Worm (Caenorhabditis elegans) whole organism, L2 larva: ENCODE data around the gene ZC250.4.

ENCODE experiments used
- C34F6.9 ChIP-seq: fragments of 150-350 bp; optimal IDR thresholded peaks from 2 replicates; lab custom pipeline; 2014; ENCODE audit warnings: missing biosample characterization, missing genetic modification characterization
- F13H6.1 ChIP-seq: sonication (generic microtip); optimal IDR thresholded peaks from 2 replicates; lab custom pipeline; 2016; ENCODE audit warnings: missing genetic modification characterization, missing compliant biosample characterization
- Y55F3AM.14 ChIP-seq: fragments of 200-800 bp; sonication (Bioruptor generic); optimal IDR thresholded peaks from 2 replicates; lab custom pipeline; 2018; ENCODE audit warnings: mild to moderate bottlenecking, missing genetic modification characterization, missing compliant biosample characterization
- alr-1 ChIP-seq: fragments of 150-350 bp; optimal IDR thresholded peaks from 2 replicates; lab custom pipeline; 2014; ENCODE audit warnings: missing biosample characterization, missing genetic modification characterization
- ama-1 ChIP-seq: fragments of 150-350 bp; optimal IDR thresholded peaks from 2 replicates; lab custom pipeline; 2018; ENCODE audit warnings: inconsistent platforms
- blmp-1 ChIP-seq: sonication (generic microtip); optimal IDR thresholded peaks from 2 replicates; lab custom pipeline; 2017; ENCODE audit warnings: missing genetic modification characterization, mild to moderate bottlenecking, missing compliant biosample characterization, antibody characterized with exemption, moderate library complexity; ENCODE audit not compliant: insufficient read depth
- ceh-16 ChIP-seq: fragments of 150-350 bp; optimal IDR thresholded peaks from 2 replicates; lab custom pipeline; 2014; ENCODE audit warnings: missing biosample characterization, missing genetic modification characterization
- ceh-82 ChIP-seq: fragments of 150-350 bp; optimal IDR thresholded peaks from 2 replicates; lab custom pipeline; 2014; ENCODE audit warnings: missing biosample characterization, missing genetic modification characterization
- crh-2 ChIP-seq: sonication (generic microtip); optimal IDR thresholded peaks from 2 replicates; lab custom pipeline; 2017; ENCODE audit warnings: missing biosample characterization, missing genetic modification characterization
- dmd-4 ChIP-seq: sonication (generic microtip); optimal IDR thresholded peaks from 2 replicates; lab custom pipeline; 2017; ENCODE audit warnings: missing biosample characterization, missing genetic modification characterization
- egl-27 ChIP-seq: sonication (generic microtip); optimal IDR thresholded peaks from 3 replicates; lab custom pipeline; 2017; ENCODE audit warnings: missing biosample characterization, missing genetic modification reagents, missing genetic modification characterization
- elt-3 ChIP-seq: sonication (generic microtip); optimal IDR thresholded peaks from 2 replicates; lab custom pipeline; 2017; ENCODE audit warnings: missing biosample characterization, missing genetic modification characterization
- fos-1 ChIP-seq: fragments of 150-350 bp; optimal IDR thresholded peaks from 2 replicates; lab custom pipeline; 2014; ENCODE audit warnings: missing biosample characterization, missing genetic modification characterization
- gmeb-1 ChIP-seq: fragments of 150-350 bp; optimal IDR thresholded peaks from 2 replicates; lab custom pipeline; 2014; ENCODE audit warnings: missing biosample characterization, missing genetic modification characterization
- lin-11 ChIP-seq: fragments of 150-350 bp; sonication (generic microtip); optimal IDR thresholded peaks from 2 replicates; lab custom pipeline; 2014; ENCODE audit warnings: missing biosample characterization, missing genetic modification characterization, inconsistent platforms, mixed read lengths
- lin-13 ChIP-seq: fragments of 150-350 bp; optimal IDR thresholded peaks from 2 replicates; lab custom pipeline; 2014; ENCODE audit warnings: missing biosample characterization, missing genetic modification reagents, missing genetic modification characterization
- lin-39 ChIP-seq: fragments of 150-350 bp; optimal IDR thresholded peaks from 2 replicates; lab custom pipeline; 2014; ENCODE audit warnings: missing biosample characterization, missing genetic modification reagents, missing genetic modification characterization
- mab-5 ChIP-seq: fragments of 150-350 bp; optimal IDR thresholded peaks from 2 replicates; lab custom pipeline; 2014; ENCODE audit warnings: missing biosample characterization, missing genetic modification characterization
- nhr-10 ChIP-seq: sonication (generic microtip); optimal IDR thresholded peaks from 2 replicates; lab custom pipeline; 2017; ENCODE audit warnings: missing biosample characterization, missing genetic modification characterization
- nhr-11 ChIP-seq: fragments of 150-350 bp; optimal IDR thresholded peaks from 2 replicates; lab custom pipeline; 2014; ENCODE audit warnings: missing biosample characterization, missing genetic modification characterization
- nhr-12 ChIP-seq: fragments of 150-350 bp; optimal IDR thresholded peaks from 2 replicates; lab custom pipeline; 2014; ENCODE audit warnings: missing biosample characterization, missing genetic modification characterization
- nhr-129 ChIP-seq: fragments of 150-350 bp; optimal IDR thresholded peaks from 2 replicates; lab custom pipeline; 2014; ENCODE audit warnings: missing biosample characterization, missing genetic modification characterization
- nhr-21 ChIP-seq: fragments of 150-350 bp; optimal IDR thresholded peaks from 2 replicates; lab custom pipeline; 2014; ENCODE audit warnings: missing biosample characterization, missing genetic modification characterization
- nhr-23 ChIP-seq: fragments of 150-350 bp; optimal IDR thresholded peaks from 2 replicates; lab custom pipeline; 2014; ENCODE audit warnings: missing biosample characterization, missing genetic modification reagents, missing genetic modification characterization
- nhr-237 ChIP-seq: fragments of 150-350 bp; optimal IDR thresholded peaks from 2 replicates; lab custom pipeline; 2014; ENCODE audit warnings: missing biosample characterization, missing genetic modification characterization
- nhr-25 ChIP-seq: fragments of 150-350 bp; sonication (generic microtip); optimal IDR thresholded peaks from 3 replicates; lab custom pipeline; 2014; ENCODE audit warnings: missing biosample characterization, missing genetic modification characterization
- nhr-77 ChIP-seq: fragments of 150-350 bp; optimal IDR thresholded peaks from 2 replicates; lab custom pipeline; 2014; ENCODE audit warnings: missing biosample characterization, missing genetic modification characterization
- peb-1 ChIP-seq: fragments of 150-350 bp; optimal IDR thresholded peaks from 2 replicates; lab custom pipeline; 2014; ENCODE audit warnings: missing biosample characterization, missing genetic modification characterization
- sem-4 ChIP-seq: fragments of 150-350 bp; optimal IDR thresholded peaks from 2 replicates; lab custom pipeline; 2014; ENCODE audit warnings: missing biosample characterization, missing genetic modification reagents, missing genetic modification characterization
- skn-1 ChIP-seq: sonication (generic microtip); optimal IDR thresholded peaks from 2 replicates; lab custom pipeline; 2017; ENCODE audit warnings: missing biosample characterization, missing genetic modification characterization
- sma-3 ChIP-seq: sonication (generic microtip); optimal IDR thresholded peaks from 2 replicates; lab custom pipeline; 2016; ENCODE audit warnings: missing genetic modification reagents, missing genetic modification characterization, missing compliant biosample characterization
- sma-9 ChIP-seq, 2 experiments: fragments of 150-350 bp in 1 of 2; sonication (generic microtip) in 1 of 2; optimal IDR thresholded peaks; 2 replicates each; lab custom pipeline; 2014 to 2016; ENCODE audit warnings: missing genetic modification characterization in 2 of 2, mild to moderate bottlenecking in 1 of 2, missing biosample characterization in 1 of 2, missing compliant biosample characterization in 1 of 2, missing genetic modification reagents in 1 of 2, moderate library complexity in 1 of 2
- snpc-4 ChIP-seq: fragments of 150-350 bp; optimal IDR thresholded peaks from 2 replicates; lab custom pipeline; 2014; ENCODE audit warnings: missing biosample characterization, missing genetic modification characterization
- unc-39 ChIP-seq: fragments of 150-350 bp; optimal IDR thresholded peaks from 2 replicates; lab custom pipeline; 2014; ENCODE audit warnings: missing biosample characterization, missing genetic modification characterization
- unc-55 ChIP-seq: fragments of 150-350 bp; sonication (generic microtip); optimal IDR thresholded peaks from 3 replicates; lab custom pipeline; 2014; ENCODE audit warnings: missing biosample characterization, missing genetic modification reagents, missing genetic modification characterization
- unc-62 ChIP-seq: fragments of 150-350 bp; optimal IDR thresholded peaks from 2 replicates; lab custom pipeline; 2014; ENCODE audit warnings: missing biosample characterization, missing genetic modification reagents, missing genetic modification characterization
- zag-1 ChIP-seq: fragments of 150-350 bp; optimal IDR thresholded peaks from 2 replicates; lab custom pipeline; 2014; ENCODE audit warnings: missing biosample characterization, missing genetic modification characterization
- ztf-1 ChIP-seq: fragments of 200-800 bp; sonication (Bioruptor generic); conservative IDR thresholded peaks from 2 replicates; pipeline ENCODE4 v1.3.6; 2022; ENCODE audit warnings: missing genetic modification characterization, missing compliant biosample characterization
- ztf-11 ChIP-seq: sonication (generic microtip); optimal IDR thresholded peaks from 2 replicates; lab custom pipeline; 2017; ENCODE audit warnings: missing biosample characterization, missing genetic modification characterization
- ztf-4 ChIP-seq: fragments of 150-350 bp; optimal IDR thresholded peaks from 2 replicates; lab custom pipeline; 2014; ENCODE audit warnings: missing biosample characterization, missing genetic modification characterization

ZC250.4 gene

ce11 chrV:5835979-5836615 is 23.2 kb upstream of the ZC250.4 start:
- TF ChIP-seq peb-1 (no peak), nhr-21 (tag; lab: Kevin White, UChicago) (no peak), zag-1 (no peak), fos-1 (tag; lab: Kevin White, UChicago) (no peak), ztf-1 (GFP tag; lab: Robert Waterston, UW) (no peak), blmp-1 (tag; lab: Kevin White, UChicago) (no peak), skn-1 (tag; lab: Kevin White, UChicago) (no peak), C34F6.9 (no peak), nhr-25 (tag; lab: Kevin White, UChicago) (no peak), nhr-237 (tag; lab: Kevin White, UChicago) (no peak)

ce11 chrV:5835397-5835796 is 22.5 kb upstream of the ZC250.4 start:
- TF ChIP-seq lin-13 (GFP tag; lab: Kevin White, UChicago) = no peak
- no peak for TF ChIP-seq dmd-4 (tag; lab: Kevin White, UChicago)
- TF ChIP-seq gmeb-1 (tag; lab: Kevin White, UChicago) = no peak
- no peak for TF ChIP-seq unc-55 (GFP tag; lab: Kevin White, UChicago)
- no peak for TF ChIP-seq elt-3 (tag; lab: Kevin White, UChicago)
- TF ChIP-seq alr-1 = no peak
- TF ChIP-seq nhr-237 (tag; lab: Kevin White, UChicago) = no peak
- TF ChIP-seq mab-5 = no peak
- TF ChIP-seq sem-4 = no peak
- TF ChIP-seq ztf-4 (tag; lab: Kevin White, UChicago) = no peak

DNA sequence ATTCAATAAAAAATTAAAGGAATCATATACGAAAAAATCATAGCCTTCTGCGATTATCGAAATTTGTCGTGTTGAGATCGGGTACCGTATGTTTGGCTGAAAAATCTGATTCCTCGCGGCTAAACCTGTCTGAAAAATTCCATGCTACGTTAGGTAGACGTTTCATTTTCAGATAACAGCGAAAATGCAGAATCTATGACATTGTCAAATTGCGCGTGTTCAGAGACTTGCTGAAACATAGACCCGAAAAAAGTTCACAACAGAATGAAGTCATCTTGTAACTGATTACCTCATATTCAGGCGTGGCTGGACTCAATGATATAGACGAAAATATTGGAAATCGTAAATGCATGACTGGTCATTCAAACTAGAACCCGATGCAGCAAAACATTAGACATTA is 20.6 kb upstream of the ZC250.4 start, which contains the start of gene srh-76:
Gene srh-76 (plus strand): TSS at position 301 of the 400 bp plus-strand sequence.
- TF ChIP-seq nhr-12 (tag; lab: Kevin White, UChicago) (no peak), ceh-82 (tag; lab: Kevin White, UChicago) (no peak), snpc-4 (tag; lab: Kevin White, UChicago) (no peak), ceh-16 (tag; lab: Kevin White, UChicago) (no peak), F13H6.1 (no peak), nhr-23 (tag; lab: Kevin White, UChicago) (no peak), nhr-21 (tag; lab: Kevin White, UChicago) (no peak)
- TF ChIP-seq, all 48 proteins: peak for 0

DNA sequence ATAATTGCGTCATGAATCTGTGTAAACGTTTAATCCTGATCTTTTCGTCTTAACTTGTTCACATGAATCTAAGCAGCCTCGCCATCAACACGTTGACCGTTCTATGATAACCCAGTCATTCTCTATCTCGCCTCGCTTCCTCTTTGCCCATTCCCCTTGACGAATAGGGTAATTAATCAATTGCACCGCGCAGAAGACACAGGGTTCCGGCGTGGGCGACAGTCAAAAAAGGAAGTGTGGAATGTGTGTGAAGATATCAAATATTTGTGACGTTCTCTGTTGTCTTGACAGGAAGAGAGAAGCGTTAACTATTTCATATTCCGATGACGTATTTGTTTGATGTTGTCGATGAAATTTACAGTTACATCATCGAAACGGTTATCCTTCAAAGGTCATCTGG is 19.9 kb upstream of the ZC250.4 start:
- TF ChIP-seq peb-1 (no peak), nhr-129 (tag; lab: Kevin White, UChicago) (peak; percentile 33), lin-11 (no peak), fos-1 (tag; lab: Kevin White, UChicago) (peak; percentile 12), nhr-77 (tag; lab: Kevin White, UChicago) (no peak), sem-4 (peak; percentile 8), mab-5 (peak; percentile 47), ztf-1 (GFP tag; lab: Robert Waterston, UW) (no peak), unc-62 (GFP tag; lab: Kevin White, UChicago) (no peak), ztf-11 (tag; lab: Kevin White, UChicago) (no peak), sma-3 (peak; percentile 89), blmp-1 (tag; lab: Kevin White, UChicago) (peak; percentile 70), ama-1 (lab: Kevin White, UChicago) (no peak), nhr-21 (tag; lab: Kevin White, UChicago) (peak; percentile 94), lin-39 (no peak), egl-27 (tag; lab: Kevin White, UChicago) (peak; percentile 50), lin-13 (GFP tag; lab: Kevin White, UChicago) (no peak), nhr-237 (tag; lab: Kevin White, UChicago) (no peak), skn-1 (tag; lab: Kevin White, UChicago) (no peak), nhr-25 (tag; lab: Kevin White, UChicago) (peak; percentile 93), nhr-11 (no peak), Y55F3AM.14 (GFP tag; lab: Kevin White, UChicago) (peak; percentile 55), crh-2 (tag; lab: Kevin White, UChicago) (peak; percentile 23), nhr-10 (tag; lab: Kevin White, UChicago) (no peak), sma-9 (GFP tag; optimal IDR thresholded peaks at IDR 0.05; lab: Kevin White, UChicago) (peak; percentile 85), sma-9 (tag; optimal IDR thresholded peaks at IDR 0.05; lab: Kevin White, UChicago) (no peak), unc-39 (tag; lab: Kevin White, UChicago) (no peak)
- TF ChIP-seq, all 48 proteins: peak for 12
